Worm (Caenorhabditis elegans): ENCODE results near the gene F02E11.2.

F02E11.2 gene

ce11 chrII:3303582-3303981, 41.0 kb downstream of the F02E11.2 start:
- TF ChIP-seq unc-130 (GFP tag; optimal IDR thresholded peaks at IDR 0.05) (no peak), let-526 (GFP tag; IDR thresholded peaks at IDR 0.05) (no peak), sea-2 (GFP tag; IDR thresholded peaks at IDR 0.05) (no peak), madf-6 (GFP tag; IDR thresholded peaks at IDR 0.05) (no peak), F23B12.7 (tag; optimal IDR thresholded peaks at IDR 0.05; ENCODE audit: insufficient read depth) (peak; percentile 53), hmg-1.2 (GFP tag; IDR thresholded peaks at IDR 0.05) (0 out of 2 replicates have a peak, but pooled peaks have one; percentile 19), chd-7 (tag; optimal IDR thresholded peaks at IDR 0.05) (no peak), ztf-26 (tag; optimal IDR thresholded peaks at IDR 0.05) (no peak), nhr-80 (tag; optimal IDR thresholded peaks at IDR 0.05) (peak; percentile 47), mes-4 (tag; optimal IDR thresholded peaks at IDR 0.05) (no peak), dpl-1 (GFP tag; optimal IDR thresholded peaks at IDR 0.05) (no peak), hrde-1 (tag; optimal IDR thresholded peaks at IDR 0.05; ENCODE audit: borderline replicate concordance) (no peak), snpc-4 (GFP tag; optimal IDR thresholded peaks at IDR 0.05) (no peak), snpc-4 (tag; optimal IDR thresholded peaks at IDR 0.05) (no peak), ceh-79 (tag; optimal IDR thresholded peaks at IDR 0.05) (no peak), lsl-1 (GFP tag; optimal IDR thresholded peaks at IDR 0.05) (no peak), mcd-1 (GFP tag; IDR thresholded peaks at IDR 0.05) (no peak), ets-4 (GFP tag; optimal IDR thresholded peaks at IDR 0.05) (no peak), cebp-1 (GFP tag; IDR thresholded peaks at IDR 0.05) (no peak), cebp-1 (tag; optimal IDR thresholded peaks at IDR 0.05) (peak; percentile 42), egl-44 (GFP tag; IDR thresholded peaks at IDR 0.05) (no peak), nfyb-1 (GFP tag; IDR thresholded peaks at IDR 0.05) (0 out of 2 replicates have a peak, but pooled peaks have one; percentile 33), lag-1 (GFP tag; IDR thresholded peaks at IDR 0.05) (no peak), pbrm-1 (GFP tag; IDR thresholded peaks at IDR 0.05) (0 out of 2 replicates have a peak, but pooled peaks have one; percentile 35)

- TF ChIP-seq rpc-1 (optimal IDR thresholded peaks at IDR 0.05) = peak; percentile 31
- peak; percentile 73 for TF ChIP-seq rpc-1 (tag; optimal IDR thresholded peaks at IDR 0.05)
- no peak for TF ChIP-seq nhr-179 (tag; optimal IDR thresholded peaks at IDR 0.05)
- TF ChIP-seq xnd-1 (tag; optimal IDR thresholded peaks at IDR 0.05) = no peak
- peak; percentile 19 for TF ChIP-seq B0261.1 (tag; optimal IDR thresholded peaks at IDR 0.05)
- no peak for TF ChIP-seq tlf-1 (GFP tag; optimal IDR thresholded peaks at IDR 0.05)
- TF ChIP-seq ets-4 (GFP tag; optimal IDR thresholded peaks at IDR 0.05) = no peak
- TF ChIP-seq him-1 (tag; optimal IDR thresholded peaks at IDR 0.05) = peak; percentile 4
- peak; percentile 41 for TF ChIP-seq nhr-80 (tag; optimal IDR thresholded peaks at IDR 0.05)
- TF ChIP-seq rcor-1 (GFP tag; IDR thresholded peaks at IDR 0.05) = no peak; the same call in 1 of the 2 replicates
- no peak for TF ChIP-seq ccch-3 (GFP tag; optimal IDR thresholded peaks at IDR 0.05)
- TF ChIP-seq ceh-91 (GFP tag; IDR thresholded peaks at IDR 0.05) = no peak
- no peak for TF ChIP-seq nhr-27 (tag; optimal IDR thresholded peaks at IDR 0.05)
- TF ChIP-seq tbp1 (GFP tag; optimal IDR thresholded peaks at IDR 0.05) = peak; percentile 65
These were observed 48.5 kb downstream of the F02E11.2 start for ce11 chrII:3310957-3311657.

- TF ChIP-seq ceh-40 (GFP tag; IDR thresholded peaks at IDR 0.05) (no peak), akir-1 (GFP tag; optimal IDR thresholded peaks at IDR 0.05) (no peak), K11D2.4 (GFP tag; IDR thresholded peaks at IDR 0.05) (no peak), T07F8.4 (tag; optimal IDR thresholded peaks at IDR 0.05) (no peak), Y53F4B.3 (GFP tag; IDR thresholded peaks at IDR 0.05) (no peak)
These were observed 50.8 kb downstream of the F02E11.2 start, which contains the start of gene F39E9.6 for ce11 chrII:3313442-3313841. TSS of gene F39E9.6 (minus strand) at chrII:3313542.
